Worm (Caenorhabditis elegans) whole organism, midembryonic: ENCODE measurements around the gene alg-1.

Experiments
- T22C8.4 ChIP-seq: fragments of 200-800 bp; sonication (Bioruptor generic); IDR thresholded peaks from 2 replicates; pipeline ENCODE4 v1.3.6; 2022; ENCODE audit warnings: missing genetic modification characterization, missing compliant biosample characterization
- cog-1 ChIP-seq: sonication (generic microtip); optimal IDR thresholded peaks from 2 replicates; lab custom pipeline; 2016; ENCODE audit warnings: missing genetic modification characterization, missing compliant biosample characterization
- flt-1 ChIP-seq: fragments of 200-800 bp; sonication (Bioruptor generic); IDR thresholded peaks from 2 replicates; pipeline ENCODE4 v1.3.6; 2022; ENCODE audit warnings: missing genetic modification characterization, missing compliant biosample characterization
- klf-2 ChIP-seq: fragments of 200-800 bp; sonication (Bioruptor generic); conservative IDR thresholded peaks from 2 replicates; pipeline ENCODE4 v1.3.6; 2022; ENCODE audit warnings: missing genetic modification reagents, missing genetic modification characterization, missing compliant biosample characterization
- med-1 ChIP-seq: sonication (generic microtip); optimal IDR thresholded peaks from 2 replicates; lab custom pipeline; 2017; ENCODE audit warnings: missing genetic modification characterization, mild to moderate bottlenecking, missing compliant biosample characterization, antibody characterized with exemption, missing genetic modification reagents; ENCODE audit not compliant: insufficient read depth
- ref-1 ChIP-seq: fragments of 200-800 bp; sonication (Bioruptor generic); conservative IDR thresholded peaks from 2 replicates; pipeline ENCODE4 v1.3.6; 2022; ENCODE audit warnings: missing genetic modification reagents, missing genetic modification characterization, missing compliant biosample characterization
- ztf-23 ChIP-seq: fragments of 200-800 bp; sonication (Bioruptor generic); IDR thresholded peaks from 2 replicates; pipeline ENCODE4 v1.3.6; 2022; ENCODE audit warnings: missing genetic modification reagents, missing genetic modification characterization, missing compliant biosample characterization
- ztf-29 ChIP-seq: fragments of 200-800 bp; sonication (Bioruptor generic); IDR thresholded peaks from 2 replicates; pipeline ENCODE4 v1.3.6; 2022; ENCODE audit warnings: missing genetic modification reagents, missing genetic modification characterization, missing compliant biosample characterization

DNA sequence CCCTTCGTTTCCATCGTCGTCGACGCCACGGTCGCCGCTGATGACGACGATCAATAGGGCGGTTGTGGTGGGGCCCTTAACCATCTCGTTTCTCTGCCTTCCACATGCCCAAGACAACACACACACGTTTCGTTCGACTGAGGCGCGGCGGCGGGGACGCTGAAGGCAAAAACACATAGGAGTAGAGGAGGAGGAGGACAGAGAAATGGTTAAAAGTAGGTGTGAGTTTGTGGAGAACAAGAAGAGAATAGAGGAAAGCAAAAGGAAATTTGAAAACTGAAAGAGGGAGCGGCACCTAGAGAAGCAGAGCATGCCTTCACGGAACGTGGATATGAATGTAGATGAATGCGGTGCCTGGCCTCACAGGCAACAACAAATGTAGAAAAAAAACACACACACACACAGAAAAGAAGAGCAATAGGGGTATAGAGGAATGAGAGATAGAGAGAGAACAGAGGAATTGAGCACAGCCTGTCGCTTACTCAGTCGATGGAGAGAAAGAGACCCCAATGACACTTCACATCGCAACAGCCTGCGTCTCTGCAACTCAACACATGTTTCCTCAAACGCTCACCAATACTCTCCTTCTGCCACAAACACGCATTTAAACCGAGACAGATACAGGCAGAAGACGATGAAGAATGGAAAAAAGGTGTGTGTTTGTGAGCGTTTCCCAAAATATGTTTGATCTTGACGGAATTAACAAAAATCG, 20.5 kb downstream of the alg-1 start:
- TF ChIP-seq ztf-23 (GFP tag; lab: Robert Waterston, UW) (0 out of 2 replicates have a peak, but pooled peaks have one; percentile 19), T22C8.4 (GFP tag; lab: Robert Waterston, UW) (0 out of 2 replicates have a peak, but pooled peaks have one; percentile 22), flt-1 (GFP tag; lab: Robert Waterston, UW) (no peak), ref-1 (GFP tag; lab: Robert Waterston, UW) (no peak), med-1 (GFP tag; lab: Kevin White, UChicago) (no peak), klf-2 (GFP tag; lab: Robert Waterston, UW) (no peak; the same call in 1 of the 2 replicates), ztf-29 (GFP tag; lab: Robert Waterston, UW) (no peak), cog-1 (tag; lab: Kevin White, UChicago) (peak; percentile 62)
